Worm (Caenorhabditis elegans): ENCODE measurements around the gene nspd-6.

- TF ChIP-seq drap-1 (GFP tag; optimal IDR thresholded peaks at IDR 0.05), result no peak
- TF ChIP-seq mep-1 (tag; optimal IDR thresholded peaks at IDR 0.05), result no peak
These were observed 13.1 kb downstream of the nspd-6 start, which contains the start of gene soc-2 for ce11 chrIV:5152391-5152790.

Measured in whole organism, mixed stage, embryonic.